Worm (Caenorhabditis elegans) whole organism, young adult: ENCODE results near the gene mig-17.
"Not testable (repeated sequence)": the region's sequence is repeated elsewhere in the genome, so short reads cannot be mapped to it uniquely, and the experiment has no call there.

Source experiments
- ccch-3 ChIP-seq: fragments of 200-800 bp; sonication (Bioruptor generic); optimal IDR thresholded peaks from 2 replicates; lab custom pipeline; 2018; ENCODE audit warnings: mild to moderate bottlenecking, missing genetic modification characterization, missing compliant biosample characterization
- egrh-3 ChIP-seq: fragments of 200-800 bp; sonication (Bioruptor generic); IDR thresholded peaks from 2 replicates; pipeline ENCODE4 v1.3.6; 2022; ENCODE audit warnings: missing genetic modification reagents, missing genetic modification characterization, missing compliant biosample characterization
- lin-35 ChIP-seq, 3 experiments: fragments of 150-350 bp in 2 of 3; sonication (generic microtip) in 1 of 3; optimal IDR thresholded peaks; 2 replicates each; lab custom pipeline; 2014 to 2018; ENCODE audit warnings: missing biosample characterization in 3 of 3, missing genetic modification characterization in 3 of 3, missing genetic modification reagents in 3 of 3
- snpc-1.1 ChIP-seq: sonication (generic microtip); optimal IDR thresholded peaks from 2 replicates; lab custom pipeline; 2017; ENCODE audit warnings: missing genetic modification characterization, mild to moderate bottlenecking, missing compliant biosample characterization, antibody characterized with exemption, moderate library complexity, missing genotype, missing genetic modification reagents; ENCODE audit not compliant: insufficient read depth

DNA sequence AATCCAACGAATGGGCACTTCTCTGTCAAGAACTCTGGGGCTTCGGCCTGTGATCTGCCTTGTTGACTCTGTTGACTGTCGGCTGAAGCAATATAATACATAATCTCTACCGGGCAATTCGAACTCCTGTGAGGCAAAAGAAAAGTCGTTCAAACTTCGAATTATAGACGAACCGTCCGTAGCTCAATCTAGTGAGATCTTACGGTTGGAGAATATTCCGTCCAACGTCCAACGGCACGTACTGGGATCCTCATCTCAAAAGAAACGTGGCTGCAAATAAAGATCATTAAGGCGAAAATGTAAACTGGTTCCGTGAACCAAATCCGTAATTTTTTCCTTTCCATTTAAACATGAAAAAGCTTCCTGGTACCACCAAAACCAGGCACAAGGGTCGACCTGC is 34.2 kb downstream of the mig-17 start, which contains the start of gene T11F9.14:
- not testable (repeated sequence) for TF ChIP-seq egrh-3 (GFP tag; lab: Robert Waterston, UW); lin-35 (GFP tag; optimal IDR thresholded peaks at IDR 0.05; lab: Kevin White, UChicago); snpc-1.1 (tag; lab: Kevin White, UChicago); ccch-3 (GFP tag; lab: Kevin White, UChicago)
